Worm (Caenorhabditis elegans) whole organism, late embryonic: ENCODE measurements around the gene col-83.

Experiments used
- T23F11.4 ChIP-seq: fragments of 200-800 bp; sonication (Bioruptor generic); optimal IDR thresholded peaks from 2 replicates; lab custom pipeline; 2018; ENCODE audit warnings: mild to moderate bottlenecking, missing genetic modification characterization, missing compliant biosample characterization
- ama-1 ChIP-seq: fragments of 150-350 bp; optimal IDR thresholded peaks from 2 replicates; lab custom pipeline; 2014
- dmd-4 ChIP-seq: sonication (generic microtip); optimal IDR thresholded peaks from 2 replicates; lab custom pipeline; 2016; ENCODE audit warnings: borderline replicate concordance, missing genetic modification characterization, missing compliant biosample characterization
- elt-2 ChIP-seq: sonication (generic microtip); optimal IDR thresholded peaks from 2 replicates; lab custom pipeline; 2016; ENCODE audit warnings: missing genetic modification reagents, missing genetic modification characterization, missing compliant biosample characterization
- gmeb-2 ChIP-seq: sonication (generic microtip); optimal IDR thresholded peaks from 2 replicates; lab custom pipeline; 2016; ENCODE audit warnings: missing genetic modification characterization, inconsistent platforms, missing compliant biosample characterization
- hlh-13 ChIP-seq: fragments of 200-800 bp; sonication (Bioruptor generic); optimal IDR thresholded peaks from 2 replicates; lab custom pipeline; 2018; ENCODE audit warnings: mild to moderate bottlenecking, missing genetic modification characterization, missing compliant biosample characterization
- pha-4 ChIP-seq: fragments of 150-350 bp; optimal IDR thresholded peaks from 2 replicates; lab custom pipeline; 2018; ENCODE audit warnings: missing biosample characterization, missing genetic modification reagents, missing genetic modification characterization
- unc-3 ChIP-seq, 2 experiments: fragments of 200-800 bp in 1 of 2; sonication (Bioruptor generic) in 1 of 2; sonication (generic microtip) in 1 of 2; conservative IDR thresholded peaks in 1 of 2; optimal IDR thresholded peaks in 1 of 2; 2 replicates each; pipeline versions ENCODE4 v1.3.6 to Lab custom; 2016 to 2022; ENCODE audit warnings: missing compliant biosample characterization in 2 of 2, missing genetic modification characterization in 2 of 2, missing genetic modification reagents in 1 of 2
- unc-42 ChIP-seq: sonication (generic microtip); optimal IDR thresholded peaks from 2 replicates; lab custom pipeline; 2016; ENCODE audit warnings: missing genotype, missing genetic modification characterization, missing compliant biosample characterization

DNA sequence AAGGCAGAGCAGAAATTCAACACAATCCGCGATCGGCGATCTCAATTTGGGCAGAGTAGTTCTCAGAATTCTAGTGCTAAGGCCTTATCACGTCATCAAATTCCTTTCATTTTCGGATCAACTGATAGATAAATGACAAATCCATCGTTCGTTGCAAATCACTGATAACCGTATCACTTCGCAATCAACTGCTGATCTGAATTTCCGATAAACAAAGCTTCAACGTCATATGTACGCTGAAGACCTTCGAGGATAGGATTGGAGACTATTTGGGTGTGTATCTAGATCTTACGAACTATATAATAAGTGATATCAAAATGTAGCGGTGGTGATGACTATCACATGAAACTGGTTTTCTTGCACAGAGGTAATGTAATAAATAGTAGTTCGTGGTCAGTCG, 11.5 kb upstream of the col-83 start:
- TF ChIP-seq dmd-4 (tag; lab: Kevin White, UChicago), result no peak
- no peak for TF ChIP-seq gmeb-2
- no peak for TF ChIP-seq ama-1 (lab: Kevin White, UChicago)
- TF ChIP-seq elt-2 (tag; lab: Kevin White, UChicago), result no peak
- no peak for TF ChIP-seq pha-4 (tag; lab: Kevin White, UChicago)
- no peak for TF ChIP-seq hlh-13 (GFP tag; lab: Kevin White, UChicago)
- no peak for TF ChIP-seq unc-3 (GFP tag; conservative IDR thresholded peaks at IDR 0.05; lab: Robert Waterston, UW)
- TF ChIP-seq unc-3 (tag; optimal IDR thresholded peaks at IDR 0.05; lab: Kevin White, UChicago), result no peak
- TF ChIP-seq T23F11.4 (GFP tag; lab: Kevin White, UChicago), result no peak
- no peak for TF ChIP-seq unc-42 (tag; lab: Kevin White, UChicago)
